Worm (Caenorhabditis elegans): Measurements from ENCODE around the gene C16A11.2.

- TF ChIP-seq C17E4.6 (GFP tag; IDR thresholded peaks at IDR 0.05), result no peak
- no peak for TF ChIP-seq him-1 (tag; optimal IDR thresholded peaks at IDR 0.05)
- TF ChIP-seq zfh-2 (GFP tag; conservative IDR thresholded peaks at IDR 0.05), result no peak
- no peak for TF ChIP-seq akir-1 (GFP tag; optimal IDR thresholded peaks at IDR 0.05)
- no peak for TF ChIP-seq unc-62 (GFP tag; optimal IDR thresholded peaks at IDR 0.05)
- no peak for TF ChIP-seq snpc-4 (GFP tag; optimal IDR thresholded peaks at IDR 0.05)
- TF ChIP-seq snpc-4 (tag; optimal IDR thresholded peaks at IDR 0.05), result no peak
- TF ChIP-seq Y53F4B.3 (GFP tag; IDR thresholded peaks at IDR 0.05), result no peak
- TF ChIP-seq rcor-1 (GFP tag; IDR thresholded peaks at IDR 0.05), result no peak
- no peak for TF ChIP-seq T07F8.4 (tag; optimal IDR thresholded peaks at IDR 0.05)
- no peak for TF ChIP-seq pha-4 (tag; optimal IDR thresholded peaks at IDR 0.05)
Observed at ce11 chrII:4267711-4268110, 29.7 kb downstream of the C16A11.2 start.

Data from whole organism, young adult.